Worm (Caenorhabditis elegans): ENCODE results near the gene pssy-2.

- TF ChIP-seq ama-1 (optimal IDR thresholded peaks at IDR 0.05) (no peak), pes-1 (GFP tag; IDR thresholded peaks at IDR 0.05) (no peak), B0310.2 (tag; optimal IDR thresholded peaks at IDR 0.05) (no peak), aly-1 (tag; optimal IDR thresholded peaks at IDR 0.05) (no peak), flt-1 (GFP tag; IDR thresholded peaks at IDR 0.05) (no peak), hmbx-1 (tag; optimal IDR thresholded peaks at IDR 0.05) (no peak), sea-1 (GFP tag; conservative IDR thresholded peaks at IDR 0.05) (no peak), ceh-13 (GFP tag; optimal IDR thresholded peaks at IDR 0.05) (no peak), hmg-4 (GFP tag; optimal IDR thresholded peaks at IDR 0.05) (no peak), tbx-37 (GFP tag; conservative IDR thresholded peaks at IDR 0.05) (no peak)
These were observed 18.8 kb upstream of the pssy-2 start for ce11 chrIII:13452824-13453223.

Measured in whole organism, early embryonic.